Fruit fly (Drosophila melanogaster) whole organism, embryonic: ENCODE results near the gene MtnF.
A peak's percentile ranks its signal among the peaks of the same experiment; 100 is the strongest.

Experiments
- ATbp ChIP-seq: fragments of 200-800 bp; sonication (Bioruptor generic); optimal IDR thresholded peaks from 2 replicates; lab custom pipeline; 2017; ENCODE audit warnings: missing biosample characterization, mild to moderate bottlenecking, missing genetic modification characterization, missing genetic modification reagents
- Bdp1 ChIP-seq: fragments of 200-800 bp; sonication (Bioruptor generic); optimal IDR thresholded peaks from 3 replicates; lab custom pipeline; 2016; ENCODE audit warnings: missing biosample characterization, missing genetic modification characterization
- Bteb2 ChIP-seq: fragments of 200-800 bp; sonication (Bioruptor generic); optimal IDR thresholded peaks from 2 replicates; lab custom pipeline; 2016; ENCODE audit warnings: missing biosample characterization, missing genetic modification characterization
- CG11398 ChIP-seq: fragments of 200-800 bp; sonication (Bioruptor generic); optimal IDR thresholded peaks from 2 replicates; lab custom pipeline; 2016; ENCODE audit warnings: missing biosample characterization, missing genetic modification characterization
- CG12659 ChIP-seq: fragments of 200-800 bp; sonication (Bioruptor generic); optimal IDR thresholded peaks from 3 replicates; lab custom pipeline; 2017; ENCODE audit warnings: mild to moderate bottlenecking, missing biosample characterization, missing genetic modification reagents, missing genetic modification characterization
- CG14441 ChIP-seq: fragments of 200-800 bp; sonication (Bioruptor generic); IDR thresholded peaks from 2 replicates; pipeline ENCODE4 v1.3.6; 2022; ENCODE audit warnings: missing biosample characterization, missing genetic modification characterization
- CG15073 ChIP-seq: fragments of 200-800 bp; sonication (Bioruptor generic); optimal IDR thresholded peaks from 2 replicates; lab custom pipeline; 2016; ENCODE audit warnings: missing biosample characterization, missing genetic modification characterization
- CG16815 ChIP-seq: fragments of 200-800 bp; sonication (Bioruptor generic); optimal IDR thresholded peaks from 3 replicates; lab custom pipeline; 2017; ENCODE audit warnings: missing biosample characterization, mild to moderate bottlenecking, missing genetic modification characterization
- CG17802 ChIP-seq: fragments of 200-800 bp; sonication (Bioruptor generic); optimal IDR thresholded peaks from 2 replicates; lab custom pipeline; 2018; ENCODE audit warnings: missing biosample characterization, mild to moderate bottlenecking, missing genetic modification characterization, moderate library complexity
- CG1792 ChIP-seq: fragments of 200-800 bp; sonication (Bioruptor generic); optimal IDR thresholded peaks from 2 replicates; lab custom pipeline; 2016; ENCODE audit warnings: missing biosample characterization, missing genetic modification characterization
- CG18619 ChIP-seq: fragments of 200-800 bp; sonication (Bioruptor generic); optimal IDR thresholded peaks from 3 replicates; lab custom pipeline; 2017; ENCODE audit warnings: missing biosample characterization, mild to moderate bottlenecking, missing genetic modification characterization
- CG2199 ChIP-seq: fragments of 200-800 bp; sonication (Bioruptor generic); IDR thresholded peaks from 3 replicates; pipeline ENCODE4 v1.3.6; 2022; ENCODE audit warnings: missing biosample characterization, missing genetic modification characterization
- CG3281 ChIP-seq: fragments of 200-800 bp; sonication (Bioruptor generic); optimal IDR thresholded peaks from 3 replicates; lab custom pipeline; 2017; ENCODE audit warnings: missing biosample characterization, mild to moderate bottlenecking, missing genetic modification characterization
- CG3847 ChIP-seq: fragments of 200-800 bp; sonication (Bioruptor generic); IDR thresholded peaks from 2 replicates; pipeline ENCODE4 v1.3.6; 2022; ENCODE audit warnings: missing biosample characterization, missing genetic modification characterization
- CG8089 ChIP-seq: fragments of 200-800 bp; sonication (Bioruptor generic); optimal IDR thresholded peaks from 3 replicates; lab custom pipeline; 2016; ENCODE audit warnings: missing biosample characterization, missing genetic modification characterization
- Drgx ChIP-seq: fragments of 200-800 bp; sonication (Bioruptor generic); IDR thresholded peaks from 2 replicates; pipeline ENCODE4 v1.3.6; 2022; ENCODE audit warnings: missing biosample characterization, missing genetic modification characterization
- Ets65A ChIP-seq: fragments of 200-800 bp; sonication (Bioruptor generic); peaks from one replicate; lab custom pipeline; 2016; ENCODE audit warnings: missing biosample characterization, missing genetic modification characterization
- HLH4C ChIP-seq: fragments of 200-800 bp; sonication (Bioruptor generic); IDR thresholded peaks from 3 replicates; pipeline ENCODE4 v1.3.6; 2022; ENCODE audit warnings: missing biosample characterization, missing genetic modification characterization; ENCODE audit not compliant: partially characterized antibody
- Hr39 ChIP-seq: fragments of >200 bp; optimal IDR thresholded peaks from 2 replicates; lab custom pipeline; 2017
- Med ChIP-seq: fragments of 200-800 bp; sonication (Bioruptor generic); peaks from one replicate; lab custom pipeline; 2016; ENCODE audit warnings: missing biosample characterization, missing genetic modification characterization, mild to moderate bottlenecking, inconsistent platforms, moderate library complexity
- Meics ChIP-seq: fragments of 200-800 bp; sonication (Bioruptor generic); optimal IDR thresholded peaks from 2 replicates; lab custom pipeline; 2017; ENCODE audit warnings: missing biosample characterization, mild to moderate bottlenecking, missing genetic modification characterization
- Sox102F ChIP-seq: fragments of 200-800 bp; sonication (Bioruptor generic); optimal IDR thresholded peaks from 2 replicates; lab custom pipeline; 2018; ENCODE audit warnings: missing biosample characterization, mild to moderate bottlenecking, missing genetic modification characterization, moderate library complexity
- Xrp1 ChIP-seq: fragments of 200-800 bp; sonication (Bioruptor generic); IDR thresholded peaks from 2 replicates; pipeline ENCODE4 v1.3.6; 2022; ENCODE audit warnings: missing biosample characterization, missing genetic modification characterization
- bsh ChIP-seq, 2 experiments: fragments of 200-800 bp; sonication (Bioruptor generic); optimal IDR thresholded peaks; 2 replicates each; lab custom pipeline; 2017 to 2018; ENCODE audit warnings: mild to moderate bottlenecking in 2 of 2, missing biosample characterization in 2 of 2, missing genetic modification characterization in 2 of 2, moderate library complexity in 1 of 2
- crol ChIP-seq: fragments of 200-800 bp; sonication (Bioruptor generic); IDR thresholded peaks from 2 replicates; pipeline ENCODE4 v1.3.6; 2022; ENCODE audit warnings: missing biosample characterization, missing genetic modification characterization
- crp ChIP-seq, 2 experiments: fragments of 200-800 bp; sonication (Bioruptor generic); optimal IDR thresholded peaks; 2 replicates in 1 of 2; 3 replicates in 1 of 2; lab custom pipeline; 2017; ENCODE audit warnings: missing biosample characterization in 2 of 2, missing genetic modification characterization in 2 of 2, mild to moderate bottlenecking in 1 of 2, moderate library complexity in 1 of 2
- insv ChIP-seq, 2 experiments: fragments of 200-800 bp; sonication (Bioruptor generic); optimal IDR thresholded peaks; 3 replicates each; lab custom pipeline; 2016 to 2018; ENCODE audit warnings: missing biosample characterization in 2 of 2, missing genetic modification characterization in 2 of 2
- lbe ChIP-seq: fragments of 200-800 bp; sonication (Bioruptor generic); optimal IDR thresholded peaks from 2 replicates; lab custom pipeline; 2016; ENCODE audit warnings: missing biosample characterization, mild to moderate bottlenecking, missing genetic modification characterization
- nom ChIP-seq: fragments of 200-800 bp; sonication (Bioruptor generic); optimal IDR thresholded peaks from 2 replicates; lab custom pipeline; 2017; ENCODE audit warnings: missing biosample characterization, missing genetic modification characterization, mild to moderate bottlenecking, moderate library complexity, missing genetic modification reagents
- phol ChIP-seq: fragments of 200-800 bp; sonication (Bioruptor generic); optimal IDR thresholded peaks from 3 replicates; lab custom pipeline; 2018; ENCODE audit warnings: missing biosample characterization, mild to moderate bottlenecking, missing genetic modification characterization, moderate library complexity
- sqz ChIP-seq: fragments of 200-800 bp; sonication (Bioruptor generic); optimal IDR thresholded peaks from 3 replicates; lab custom pipeline; 2018; ENCODE audit warnings: missing biosample characterization, mild to moderate bottlenecking, missing genetic modification characterization
- zf30C ChIP-seq: fragments of 200-800 bp; sonication (Bioruptor generic); optimal IDR thresholded peaks from 3 replicates; lab custom pipeline; 2018; ENCODE audit warnings: missing biosample characterization, mild to moderate bottlenecking, missing genetic modification characterization

MtnF gene

DNA sequence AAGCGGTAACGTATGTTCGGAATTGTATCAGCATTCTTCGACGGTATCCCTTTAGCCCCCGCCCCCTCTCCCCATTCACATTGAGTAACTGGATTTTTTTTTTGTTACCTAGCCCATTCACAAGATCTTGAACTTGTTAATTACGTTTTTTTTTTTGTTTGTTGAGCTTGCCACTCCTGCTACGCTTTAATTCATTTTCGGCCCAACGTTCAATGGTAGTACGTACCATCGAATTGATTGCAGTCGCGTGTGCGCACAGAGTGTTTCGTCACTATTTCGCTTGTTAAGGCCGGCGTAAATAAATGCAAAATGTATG, 20.3 kb downstream of the MtnF start:
- TF ChIP-seq Sox102F (GFP tag; lab: Kevin White, UChicago) (no peak), phol (tag; lab: Kevin White, UChicago) (no peak), ATbp (no peak), lbe (GFP tag; lab: Kevin White, UChicago) (no peak), Meics (GFP tag; lab: Kevin White, UChicago) (peak; percentile 55), CG1792 (GFP tag; lab: Kevin White, UChicago) (no peak), sqz (peak; percentile 70)

DNA sequence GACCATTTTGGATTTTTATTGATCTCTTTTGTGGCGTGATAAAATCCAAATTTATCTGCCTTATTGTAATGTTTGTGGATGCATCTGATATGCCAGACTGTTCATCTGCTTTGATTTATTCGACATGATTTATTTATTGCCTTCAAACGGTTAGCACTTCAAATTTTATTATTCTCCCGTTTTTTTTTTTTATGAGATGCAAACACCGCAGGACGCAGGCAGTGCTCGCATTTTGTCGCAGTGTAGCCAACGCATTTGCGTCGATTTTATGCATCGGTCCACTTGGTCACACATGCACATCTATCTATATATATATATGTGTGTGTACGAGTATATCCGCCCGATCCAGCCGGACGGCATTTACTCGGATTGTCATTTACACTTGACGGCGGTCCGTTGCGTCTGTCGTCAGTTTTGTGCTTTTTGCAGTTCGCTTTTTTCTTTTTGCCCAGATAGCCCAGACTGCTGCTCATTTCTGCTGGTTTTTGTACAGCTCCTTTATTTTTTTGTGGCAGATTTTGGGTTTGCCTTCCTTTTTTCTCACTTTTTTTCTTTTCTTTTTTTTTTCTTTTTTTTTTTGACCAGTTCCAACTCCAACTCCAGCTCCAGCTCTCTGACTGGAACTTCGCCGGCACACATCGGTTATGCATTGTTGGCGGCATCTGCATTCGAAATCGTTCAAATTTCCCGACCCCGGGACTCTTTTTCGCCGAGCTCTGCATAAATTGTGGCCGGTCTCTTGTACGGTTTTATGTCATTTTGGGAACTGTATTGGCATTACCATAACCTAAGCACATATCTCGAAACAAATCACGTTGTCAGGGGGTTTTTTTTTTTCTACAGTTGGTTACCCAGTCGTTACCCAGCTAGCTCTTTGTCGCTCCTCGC, 20.9 kb downstream of the MtnF start:
- TF ChIP-seq Xrp1, result no peak
- no peak for TF ChIP-seq CG8089 (GFP tag; lab: Kevin White, UChicago)
- TF ChIP-seq Hr39, result peak; percentile 78
- TF ChIP-seq Ets65A (GFP tag; lab: Kevin White, UChicago), result peak; percentile 58
- no peak for TF ChIP-seq Meics (GFP tag; lab: Kevin White, UChicago)
- peak; percentile 13 for TF ChIP-seq zf30C
- no peak for TF ChIP-seq crp (GFP tag; optimal IDR thresholded peaks at IDR 0.05; lab: Kevin White, UChicago)
- TF ChIP-seq CG16815 (GFP tag; lab: Kevin White, UChicago), result no peak
- peak; percentile 11 for TF ChIP-seq Sox102F (GFP tag; lab: Kevin White, UChicago)
- TF ChIP-seq phol (tag; lab: Kevin White, UChicago), result peak; percentile 13
- TF ChIP-seq lbe (GFP tag; lab: Kevin White, UChicago), result peak; percentile 33
- TF ChIP-seq bsh (GFP tag; optimal IDR thresholded peaks at IDR 0.05; lab: Kevin White, UChicago), result peak in 1 of 2 experiments; percentile 19
- peak; percentile 62 for TF ChIP-seq Drgx (GFP tag; lab: Robert Waterston, UW)
- TF ChIP-seq CG11398 (GFP tag; lab: Kevin White, UChicago), result no peak
- no peak for TF ChIP-seq Bteb2 (GFP tag; lab: Kevin White, UChicago)
- TF ChIP-seq CG12659 (GFP tag; lab: Kevin White, UChicago), result no peak
- TF ChIP-seq nom (GFP tag; lab: Kevin White, UChicago), result peak; percentile 96
- TF ChIP-seq, all 482 proteins: peak for 9

DNA sequence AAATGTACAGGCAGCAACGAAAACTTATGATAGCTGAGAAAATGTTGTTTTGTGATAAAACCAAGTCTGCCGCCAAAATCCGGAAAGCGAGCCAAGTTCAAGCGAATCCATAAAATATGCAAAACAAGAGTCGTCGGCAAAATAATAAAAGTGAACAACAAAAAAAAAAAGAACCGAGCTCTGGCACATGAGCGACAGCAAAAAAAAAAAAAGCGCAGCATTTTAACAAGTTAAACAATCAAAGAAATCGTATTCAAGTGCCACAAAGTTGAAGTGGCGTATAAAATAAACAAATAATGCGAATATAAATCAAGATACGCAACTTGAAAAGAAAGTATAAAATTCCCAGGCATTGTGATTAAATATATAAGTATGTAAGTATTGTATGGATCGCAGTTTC, 26.6 kb downstream of the MtnF start:
- TF ChIP-seq Bdp1, result no peak
- 0 out of 3 replicates have a peak, but pooled peaks have one; percentile 10 for TF ChIP-seq CG2199 (GFP tag; lab: Robert Waterston, UW)
- TF ChIP-seq nom (GFP tag; lab: Kevin White, UChicago), result peak; percentile 65

DNA sequence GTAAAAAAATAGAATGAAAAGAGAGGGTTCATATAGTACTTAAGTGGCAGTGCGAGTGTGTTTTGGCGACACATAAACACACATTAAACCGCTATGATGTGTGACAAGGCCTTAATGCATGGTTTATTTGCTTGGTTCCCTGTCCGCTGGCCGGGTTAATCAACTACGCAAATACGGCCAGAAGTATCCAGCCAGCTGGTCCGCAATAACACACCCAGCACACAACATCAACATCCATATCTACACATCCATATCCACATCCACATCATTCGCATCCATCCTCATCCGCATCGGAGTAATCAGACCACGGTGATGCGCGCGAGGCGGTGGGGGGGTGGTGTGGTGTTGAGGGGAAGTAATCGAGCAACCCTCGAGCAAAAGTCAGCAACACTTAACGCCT, 28.1 kb downstream of the MtnF start:
- no peak for TF ChIP-seq CG18619 (GFP tag; lab: Kevin White, UChicago)
- TF ChIP-seq HLH4C (GFP tag; lab: Robert Waterston, UW), result no peak
- TF ChIP-seq CG3847 (GFP tag; lab: Robert Waterston, UW), result 0 out of 2 replicates have a peak, but pooled peaks have one; percentile 8
- TF ChIP-seq CG14441 (GFP tag; lab: Robert Waterston, UW), result 0 out of 2 replicates have a peak, but pooled peaks have one; percentile 14
- TF ChIP-seq CG17802, result peak; percentile 43
- TF ChIP-seq CG15073, result peak; percentile 12
- no peak for TF ChIP-seq insv (GFP tag; optimal IDR thresholded peaks at IDR 0.05; lab: Kevin White, UChicago)
- peak; percentile 48 for TF ChIP-seq crol (GFP tag; lab: Robert Waterston, UW)
- TF ChIP-seq CG3281 (GFP tag; lab: Kevin White, UChicago), result no peak
- peak; percentile 68 for TF ChIP-seq Med (GFP tag; lab: Kevin White, UChicago)
